Fruit fly (Drosophila melanogaster) whole organism, wandering third instar larva: ENCODE results near the gene cic.

Experiments
- Vsx2 ChIP-seq: fragments of 200-300, 225-300 bp; sonication (Bioruptor generic); optimal IDR thresholded peaks from 2 replicates; lab custom pipeline; 2018; ENCODE audit warnings: missing biosample characterization, missing genetic modification characterization; ENCODE audit not compliant: partially characterized antibody
- br ChIP-seq: fragments of 200-800 bp; sonication (Bioruptor generic); optimal IDR thresholded peaks from 2 replicates; lab custom pipeline; 2016; ENCODE audit warnings: missing biosample characterization, missing genetic modification characterization
- brk ChIP-seq: fragments of 200-800 bp; sonication (Bioruptor generic); optimal IDR thresholded peaks from 2 replicates; lab custom pipeline; 2016; ENCODE audit warnings: missing biosample characterization, mild to moderate bottlenecking, missing genetic modification characterization
- fru ChIP-seq: fragments of 200-800 bp; sonication (Bioruptor generic); optimal IDR thresholded peaks from 3 replicates; lab custom pipeline; 2016; ENCODE audit warnings: missing biosample characterization, mild to moderate bottlenecking, missing genetic modification characterization
- lola ChIP-seq: fragments of >200 bp; optimal IDR thresholded peaks from 2 replicates; lab custom pipeline; 2017; ENCODE audit warnings: missing biosample characterization, missing genetic modification characterization

- TF ChIP-seq lola (GFP tag; lab: Kevin White, UChicago) = no peak
- no peak for TF ChIP-seq fru
- TF ChIP-seq br (GFP tag; lab: Kevin White, UChicago) = no peak
- no peak for TF ChIP-seq Vsx2
- peak; percentile 16 for TF ChIP-seq brk (GFP tag; lab: Kevin White, UChicago)
Observed at dm6 chr3R:20305852-20306251, 53.3 kb downstream of the cic start.
